Worm (Caenorhabditis elegans) whole organism, midembryonic: ENCODE data around the gene srh-283.

ENCODE experiments used
- T22C8.4 ChIP-seq: fragments of 200-800 bp; sonication (Bioruptor generic); IDR thresholded peaks from 2 replicates; pipeline ENCODE4 v1.3.6; 2022; ENCODE audit warnings: missing genetic modification characterization, missing compliant biosample characterization
- cog-1 ChIP-seq: sonication (generic microtip); optimal IDR thresholded peaks from 2 replicates; lab custom pipeline; 2016; ENCODE audit warnings: missing genetic modification characterization, missing compliant biosample characterization
- flt-1 ChIP-seq: fragments of 200-800 bp; sonication (Bioruptor generic); IDR thresholded peaks from 2 replicates; pipeline ENCODE4 v1.3.6; 2022; ENCODE audit warnings: missing genetic modification characterization, missing compliant biosample characterization
- klf-2 ChIP-seq: fragments of 200-800 bp; sonication (Bioruptor generic); conservative IDR thresholded peaks from 2 replicates; pipeline ENCODE4 v1.3.6; 2022; ENCODE audit warnings: missing genetic modification reagents, missing genetic modification characterization, missing compliant biosample characterization
- med-1 ChIP-seq: sonication (generic microtip); optimal IDR thresholded peaks from 2 replicates; lab custom pipeline; 2017; ENCODE audit warnings: missing genetic modification characterization, mild to moderate bottlenecking, missing compliant biosample characterization, antibody characterized with exemption, missing genetic modification reagents; ENCODE audit not compliant: insufficient read depth
- ref-1 ChIP-seq: fragments of 200-800 bp; sonication (Bioruptor generic); conservative IDR thresholded peaks from 2 replicates; pipeline ENCODE4 v1.3.6; 2022; ENCODE audit warnings: missing genetic modification reagents, missing genetic modification characterization, missing compliant biosample characterization
- tab-1 ChIP-seq: fragments of 200-800 bp; sonication (Bioruptor generic); IDR thresholded peaks from 2 replicates; pipeline ENCODE4 v1.3.6; 2022; ENCODE audit warnings: missing genetic modification characterization, missing compliant biosample characterization
- ztf-23 ChIP-seq: fragments of 200-800 bp; sonication (Bioruptor generic); IDR thresholded peaks from 2 replicates; pipeline ENCODE4 v1.3.6; 2022; ENCODE audit warnings: missing genetic modification reagents, missing genetic modification characterization, missing compliant biosample characterization
- ztf-29 ChIP-seq: fragments of 200-800 bp; sonication (Bioruptor generic); IDR thresholded peaks from 2 replicates; pipeline ENCODE4 v1.3.6; 2022; ENCODE audit warnings: missing genetic modification reagents, missing genetic modification characterization, missing compliant biosample characterization

The srh-283 gene

ce11 chrV:17777624-17778023, 12.5 kb downstream of the srh-283 start, which contains the start of gene C47A10.12:
C47A10.12 (plus strand) TSS chrV:17777924.
- no peak for TF ChIP-seq ztf-29 (GFP tag; lab: Robert Waterston, UW)
- TF ChIP-seq klf-2 = no peak
- no peak for TF ChIP-seq T22C8.4 (GFP tag; lab: Robert Waterston, UW)
- TF ChIP-seq med-1 (GFP tag; lab: Kevin White, UChicago) = no peak
- no peak for TF ChIP-seq tab-1 (GFP tag; lab: Robert Waterston, UW)
- no peak for TF ChIP-seq flt-1
- TF ChIP-seq ref-1 (GFP tag; lab: Robert Waterston, UW) = no peak
- TF ChIP-seq ztf-23 (GFP tag; lab: Robert Waterston, UW) = no peak
- TF ChIP-seq cog-1 (tag; lab: Kevin White, UChicago) = no peak

- no peak for TF ChIP-seq tab-1 (GFP tag; lab: Robert Waterston, UW)
- no peak for TF ChIP-seq flt-1
- no peak for TF ChIP-seq ztf-29 (GFP tag; lab: Robert Waterston, UW)
- no peak for TF ChIP-seq med-1 (GFP tag; lab: Kevin White, UChicago)
- no peak for TF ChIP-seq klf-2
- TF ChIP-seq T22C8.4 (GFP tag; lab: Robert Waterston, UW) = no peak
- no peak for TF ChIP-seq cog-1 (tag; lab: Kevin White, UChicago)
- no peak for TF ChIP-seq ztf-23 (GFP tag; lab: Robert Waterston, UW)
- no peak for TF ChIP-seq ref-1 (GFP tag; lab: Robert Waterston, UW)
Observed at ce11 chrV:17780285-17780684, 15.1 kb downstream of the srh-283 start.

- TF ChIP-seq tab-1 (GFP tag; lab: Robert Waterston, UW) (no peak), ref-1 (GFP tag; lab: Robert Waterston, UW) (no peak), klf-2 (no peak), flt-1 (no peak), med-1 (GFP tag; lab: Kevin White, UChicago) (no peak), cog-1 (tag; lab: Kevin White, UChicago) (no peak), T22C8.4 (GFP tag; lab: Robert Waterston, UW) (no peak), ztf-29 (GFP tag; lab: Robert Waterston, UW) (no peak), ztf-23 (GFP tag; lab: Robert Waterston, UW) (no peak)
Observed at ce11 chrV:17783542-17783941, 18.4 kb downstream of the srh-283 start, which contains the start of gene srab-12. srab-12 (minus strand) TSS chrV:17783642.

- no peak for TF ChIP-seq med-1 (GFP tag; lab: Kevin White, UChicago)
- no peak for TF ChIP-seq ref-1 (GFP tag; lab: Robert Waterston, UW)
- no peak for TF ChIP-seq ztf-23 (GFP tag; lab: Robert Waterston, UW)
- TF ChIP-seq T22C8.4 (GFP tag; lab: Robert Waterston, UW) = no peak
- no peak for TF ChIP-seq flt-1
- TF ChIP-seq cog-1 (tag; lab: Kevin White, UChicago) = no peak
- no peak for TF ChIP-seq ztf-29 (GFP tag; lab: Robert Waterston, UW)
- no peak for TF ChIP-seq tab-1 (GFP tag; lab: Robert Waterston, UW)
- TF ChIP-seq klf-2 = no peak
Observed at ce11 chrV:17784363-17784762, 19.2 kb downstream of the srh-283 start.

- TF ChIP-seq tab-1 (GFP tag; lab: Robert Waterston, UW) (no peak), ztf-23 (GFP tag; lab: Robert Waterston, UW) (no peak), med-1 (GFP tag; lab: Kevin White, UChicago) (no peak), flt-1 (no peak)
Observed at ce11 chrV:17790191-17790590, 25.0 kb downstream of the srh-283 start, which contains the start of gene srh-290. srh-290 (plus strand) TSS chrV:17790491.

ce11 chrV:17793986-17794385, 28.8 kb downstream of the srh-283 start, which contains the start of gene srh-289:
srh-289 (minus strand) TSS chrV:17794086.
- TF ChIP-seq ztf-23 (GFP tag; lab: Robert Waterston, UW) = no peak
- no peak for TF ChIP-seq ztf-29 (GFP tag; lab: Robert Waterston, UW)
- no peak for TF ChIP-seq cog-1 (tag; lab: Kevin White, UChicago)
- TF ChIP-seq klf-2 = no peak
- TF ChIP-seq T22C8.4 (GFP tag; lab: Robert Waterston, UW) = no peak
- TF ChIP-seq tab-1 (GFP tag; lab: Robert Waterston, UW) = no peak
- TF ChIP-seq ref-1 (GFP tag; lab: Robert Waterston, UW) = no peak
- no peak for TF ChIP-seq med-1 (GFP tag; lab: Kevin White, UChicago)
- no peak for TF ChIP-seq flt-1

- TF ChIP-seq klf-2 (no peak), T22C8.4 (GFP tag; lab: Robert Waterston, UW) (no peak), med-1 (GFP tag; lab: Kevin White, UChicago) (no peak), cog-1 (tag; lab: Kevin White, UChicago) (no peak), ref-1 (GFP tag; lab: Robert Waterston, UW) (no peak), tab-1 (GFP tag; lab: Robert Waterston, UW) (no peak), ztf-23 (GFP tag; lab: Robert Waterston, UW) (no peak), flt-1 (no peak), ztf-29 (GFP tag; lab: Robert Waterston, UW) (no peak)
Observed at ce11 chrV:17795655-17796054, 30.5 kb downstream of the srh-283 start, which contains the start of gene srh-288. srh-288 (minus strand) TSS chrV:17795755.

ce11 chrV:17798789-17799188, 33.6 kb downstream of the srh-283 start, which contains the start of gene srx-18:
srx-18 (minus strand) TSS chrV:17798889.
- no peak for TF ChIP-seq ref-1 (GFP tag; lab: Robert Waterston, UW)
- TF ChIP-seq cog-1 (tag; lab: Kevin White, UChicago) = no peak
- TF ChIP-seq ztf-29 (GFP tag; lab: Robert Waterston, UW) = no peak
- TF ChIP-seq tab-1 (GFP tag; lab: Robert Waterston, UW) = no peak
- TF ChIP-seq med-1 (GFP tag; lab: Kevin White, UChicago) = no peak
- no peak for TF ChIP-seq klf-2
- no peak for TF ChIP-seq T22C8.4 (GFP tag; lab: Robert Waterston, UW)
- TF ChIP-seq flt-1 = no peak
- no peak for TF ChIP-seq ztf-23 (GFP tag; lab: Robert Waterston, UW)

ce11 chrV:17800538-17800937, 35.4 kb downstream of the srh-283 start, which contains the start of gene srh-287:
srh-287 (plus strand) TSS chrV:17800838.
- TF ChIP-seq med-1 (GFP tag; lab: Kevin White, UChicago) = no peak
- TF ChIP-seq cog-1 (tag; lab: Kevin White, UChicago) = no peak
- TF ChIP-seq ztf-23 (GFP tag; lab: Robert Waterston, UW) = no peak
- no peak for TF ChIP-seq klf-2
- TF ChIP-seq ref-1 (GFP tag; lab: Robert Waterston, UW) = no peak
- TF ChIP-seq ztf-29 (GFP tag; lab: Robert Waterston, UW) = no peak
- TF ChIP-seq T22C8.4 (GFP tag; lab: Robert Waterston, UW) = no peak
- TF ChIP-seq flt-1 = no peak
- no peak for TF ChIP-seq tab-1 (GFP tag; lab: Robert Waterston, UW)
